Fruit fly (Drosophila melanogaster) whole organism, embryonic: ENCODE measurements around the gene CG16852.

ENCODE experiments used
- C15 ChIP-seq: fragments of 200-800 bp; sonication (Bioruptor generic); IDR thresholded peaks from 3 replicates; pipeline ENCODE4 v1.3.6; 2022; ENCODE audit warnings: missing biosample characterization, missing genetic modification characterization
- CG11456 ChIP-seq: fragments of 200-800 bp; sonication (Bioruptor generic); IDR thresholded peaks from 3 replicates; pipeline ENCODE4 v1.3.6; 2022; ENCODE audit warnings: missing biosample characterization, missing genetic modification characterization
- CG12071 ChIP-seq: fragments of 200-800 bp; sonication (Bioruptor generic); optimal IDR thresholded peaks from 3 replicates; lab custom pipeline; 2018; ENCODE audit warnings: missing biosample characterization, mild to moderate bottlenecking, missing genetic modification characterization
- CG12391 ChIP-seq: fragments of 200-800 bp; sonication (Bioruptor generic); optimal IDR thresholded peaks from 3 replicates; lab custom pipeline; 2018; ENCODE audit warnings: missing biosample characterization, mild to moderate bottlenecking, missing genetic modification characterization, moderate library complexity
- CG12769 ChIP-seq: fragments of 200-800 bp; sonication (Bioruptor generic); optimal IDR thresholded peaks from 2 replicates; lab custom pipeline; 2019; ENCODE audit warnings: missing biosample characterization, mild to moderate bottlenecking, missing genetic modification characterization, moderate library complexity
- CG13775 ChIP-seq: fragments of 200-800 bp; sonication (Bioruptor generic); optimal IDR thresholded peaks from 3 replicates; lab custom pipeline; 2017; ENCODE audit warnings: missing biosample characterization, mild to moderate bottlenecking, missing genetic modification characterization
- CG1603 ChIP-seq: fragments of 200-800 bp; sonication (Bioruptor generic); optimal IDR thresholded peaks from 2 replicates; lab custom pipeline; 2019; ENCODE audit warnings: missing biosample characterization, mild to moderate bottlenecking, missing genetic modification characterization, moderate library complexity
- CG18262 ChIP-seq: fragments of 200-800 bp; optimal IDR thresholded peaks from 3 replicates; lab custom pipeline; 2019; ENCODE audit warnings: missing biosample characterization, mild to moderate bottlenecking, missing genetic modification characterization, moderate library complexity
- CG18764 ChIP-seq: fragments of 200-800 bp; sonication (Bioruptor generic); optimal IDR thresholded peaks from 3 replicates; lab custom pipeline; 2016; ENCODE audit warnings: missing biosample characterization, missing genetic modification characterization
- CG2678 ChIP-seq: fragments of 200-800 bp; sonication (Bioruptor generic); optimal IDR thresholded peaks from 3 replicates; lab custom pipeline; 2019; ENCODE audit warnings: missing biosample characterization, mild to moderate bottlenecking, missing genetic modification characterization, moderate library complexity
- CG31441 ChIP-seq: fragments of 200-800 bp; sonication (Bioruptor generic); IDR thresholded peaks from 2 replicates; pipeline ENCODE4 v1.3.6; 2022; ENCODE audit warnings: missing biosample characterization, missing genetic modification characterization
- CG8290 ChIP-seq, 3 experiments: fragments of 200-800 bp; sonication (Bioruptor generic); optimal IDR thresholded peaks; 2 replicates each; lab custom pipeline; 2016 to 2019; ENCODE audit warnings: missing biosample characterization in 3 of 3, missing genetic modification characterization in 3 of 3, mild to moderate bottlenecking in 2 of 3, moderate library complexity in 1 of 3
- Drgx ChIP-seq: fragments of 200-800 bp; sonication (Bioruptor generic); IDR thresholded peaks from 2 replicates; pipeline ENCODE4 v1.3.6; 2022; ENCODE audit warnings: missing biosample characterization, missing genetic modification characterization
- E2f1 ChIP-seq: fragments of 200-800 bp; sonication (Bioruptor generic); IDR thresholded peaks from 2 replicates; pipeline ENCODE4 v1.3.6; 2022; ENCODE audit warnings: missing biosample characterization, missing genetic modification characterization
- Fer3 ChIP-seq: fragments of 200-800 bp; sonication (Bioruptor generic); optimal IDR thresholded peaks from 2 replicates; lab custom pipeline; 2018; ENCODE audit warnings: missing biosample characterization, mild to moderate bottlenecking, missing genetic modification characterization, moderate library complexity
- Gug ChIP-seq: fragments of 200-800 bp; sonication (Bioruptor generic); IDR thresholded peaks from 4 replicates; pipeline ENCODE4 v1.3.6; 2022; ENCODE audit warnings: missing biosample characterization, missing genetic modification characterization
- H15 ChIP-seq: fragments of 200-800 bp; sonication (Bioruptor generic); IDR thresholded peaks from 3 replicates; pipeline ENCODE4 v1.3.6; 2022; ENCODE audit warnings: missing biosample characterization, missing genetic modification characterization
- HLHmδ ChIP-seq: fragments of 200-800 bp; sonication (Bioruptor generic); optimal IDR thresholded peaks from 2 replicates; lab custom pipeline; 2018; ENCODE audit warnings: missing biosample characterization, mild to moderate bottlenecking, missing genetic modification characterization, moderate library complexity
- Hr51 ChIP-seq, 2 experiments: fragments of 200-800 bp; sonication (Bioruptor generic); optimal IDR thresholded peaks; 2 replicates in 1 of 2; 3 replicates in 1 of 2; lab custom pipeline; 2016 to 2018; ENCODE audit warnings: missing biosample characterization in 2 of 2, missing genetic modification characterization in 2 of 2, mild to moderate bottlenecking in 1 of 2, moderate library complexity in 1 of 2
- Max ChIP-seq: fragments of 200-800 bp; sonication (Bioruptor generic); optimal IDR thresholded peaks from 2 replicates; lab custom pipeline; 2016; ENCODE audit warnings: missing biosample characterization, mild to moderate bottlenecking, missing genetic modification characterization
- NFAT ChIP-seq: fragments of 200-800 bp; sonication (Bioruptor generic); IDR thresholded peaks from 2 replicates; pipeline ENCODE4 v1.3.6; 2022; ENCODE audit warnings: missing biosample characterization, missing genetic modification characterization
- NK7.1 ChIP-seq: fragments of 200-800 bp; sonication (Bioruptor generic); optimal IDR thresholded peaks from 3 replicates; lab custom pipeline; 2016; ENCODE audit warnings: missing biosample characterization, missing genetic modification characterization
- Ptx1 ChIP-seq: fragments of 200-800 bp; sonication (Bioruptor generic); IDR thresholded peaks from 2 replicates; pipeline ENCODE4 v1.3.6; 2022; ENCODE audit warnings: missing biosample characterization, missing genetic modification characterization
- Sox102F ChIP-seq: fragments of 200-800 bp; sonication (Bioruptor generic); optimal IDR thresholded peaks from 2 replicates; lab custom pipeline; 2018; ENCODE audit warnings: missing biosample characterization, mild to moderate bottlenecking, missing genetic modification characterization, moderate library complexity
- Xbp1 ChIP-seq: fragments of 200-800 bp; sonication (Bioruptor generic); optimal IDR thresholded peaks from 3 replicates; lab custom pipeline; 2016; ENCODE audit warnings: missing biosample characterization, mild to moderate bottlenecking, missing genetic modification characterization
- Xrp1 ChIP-seq: fragments of 200-800 bp; sonication (Bioruptor generic); IDR thresholded peaks from 2 replicates; pipeline ENCODE4 v1.3.6; 2022; ENCODE audit warnings: missing biosample characterization, missing genetic modification characterization
- aop ChIP-seq: fragments of 200-800 bp; sonication (Bioruptor generic); IDR thresholded peaks from 2 replicates; pipeline ENCODE4 v1.3.6; 2022; ENCODE audit warnings: missing biosample characterization, missing genetic modification characterization
- ase ChIP-seq: fragments of 200-800 bp; sonication (Bioruptor generic); IDR thresholded peaks from 3 replicates; pipeline ENCODE4 v1.3.6; 2022; ENCODE audit warnings: missing biosample characterization, missing genetic modification characterization
- crol ChIP-seq: fragments of 200-800 bp; sonication (Bioruptor generic); IDR thresholded peaks from 2 replicates; pipeline ENCODE4 v1.3.6; 2022; ENCODE audit warnings: missing biosample characterization, missing genetic modification characterization
- dan ChIP-seq: fragments of 200-800 bp; sonication (Bioruptor generic); IDR thresholded peaks from 2 replicates; pipeline ENCODE4 v1.3.6; 2022; ENCODE audit warnings: missing biosample characterization, missing genetic modification characterization
- disco-r ChIP-seq: fragments of 200-800 bp; sonication (Bioruptor generic); optimal IDR thresholded peaks from 2 replicates; lab custom pipeline; 2016; ENCODE audit warnings: missing biosample characterization, missing genetic modification characterization
- fd96Cb ChIP-seq: fragments of 200-800 bp; sonication (Bioruptor generic); optimal IDR thresholded peaks from 2 replicates; lab custom pipeline; 2018; ENCODE audit warnings: missing biosample characterization, mild to moderate bottlenecking, missing genetic modification characterization, moderate library complexity
- fu2 ChIP-seq: fragments of 200-800 bp; sonication (Bioruptor generic); optimal IDR thresholded peaks from 2 replicates; lab custom pipeline; 2016; ENCODE audit warnings: missing biosample characterization, missing genetic modification characterization
- gcm2 ChIP-seq: fragments of 200-800 bp; sonication (Bioruptor generic); optimal IDR thresholded peaks from 2 replicates; lab custom pipeline; 2016; ENCODE audit warnings: missing biosample characterization, missing genetic modification characterization
- gsb-n ChIP-seq: fragments of 200-800 bp; sonication (Bioruptor generic); optimal IDR thresholded peaks from 3 replicates; lab custom pipeline; 2018; ENCODE audit warnings: missing biosample characterization, mild to moderate bottlenecking, missing genetic modification characterization
- hb ChIP-seq: fragments of 200-800 bp; sonication (Bioruptor generic); IDR thresholded peaks from 3 replicates; pipeline ENCODE4 v1.3.6; 2022; ENCODE audit warnings: missing biosample characterization, missing genetic modification characterization; ENCODE audit not compliant: partially characterized antibody
- jigr1 ChIP-seq: fragments of 200-800 bp; sonication (Bioruptor generic); IDR thresholded peaks from 3 replicates; pipeline ENCODE4 v1.3.6; 2022; ENCODE audit warnings: missing biosample characterization, missing genetic modification characterization
- maf-S ChIP-seq: fragments of 200-800 bp; sonication (Bioruptor generic); optimal IDR thresholded peaks from 2 replicates; lab custom pipeline; 2016; ENCODE audit warnings: missing biosample characterization, missing genetic modification characterization
- mam ChIP-seq: fragments of 200-800 bp; sonication (Bioruptor generic); optimal IDR thresholded peaks from 3 replicates; lab custom pipeline; 2016; ENCODE audit warnings: missing biosample characterization, missing genetic modification characterization
- nau ChIP-seq: fragments of 200-800 bp; sonication (Bioruptor generic); optimal IDR thresholded peaks from 3 replicates; lab custom pipeline; 2017; ENCODE audit warnings: missing biosample characterization, mild to moderate bottlenecking, missing genetic modification characterization, missing genetic modification reagents
- oc ChIP-seq: fragments of 200-800 bp; sonication (Bioruptor generic); optimal IDR thresholded peaks from 2 replicates; lab custom pipeline; 2018; ENCODE audit warnings: missing biosample characterization, mild to moderate bottlenecking, missing genetic modification characterization, moderate library complexity
- onecut ChIP-seq: fragments of 200-800 bp; sonication (Bioruptor generic); IDR thresholded peaks from 2 replicates; pipeline ENCODE4 v1.3.6; 2022; ENCODE audit warnings: missing biosample characterization, missing genetic modification characterization
- otp ChIP-seq: fragments of 200-800 bp; sonication (Bioruptor generic); IDR thresholded peaks from 3 replicates; pipeline ENCODE4, ENCODE4 v1.3.6; 2022; ENCODE audit warnings: missing biosample characterization, missing genetic modification characterization
- sc ChIP-seq, 3 experiments: fragments of >200 bp in 2 of 3; fragments of 200-800 bp in 1 of 3; sonication (Bioruptor generic) in 1 of 3; optimal IDR thresholded peaks; 2 replicates in 2 of 3; 3 replicates in 1 of 3; lab custom pipeline; 2017; ENCODE audit warnings: mild to moderate bottlenecking in 1 of 3, missing biosample characterization in 1 of 3, missing genetic modification characterization in 1 of 3, missing genetic modification reagents in 1 of 3
- schlank ChIP-seq: fragments of 200-800 bp; sonication (Bioruptor generic); optimal IDR thresholded peaks from 2 replicates; lab custom pipeline; 2018; ENCODE audit warnings: missing biosample characterization, mild to moderate bottlenecking, missing genetic modification characterization
- sisA ChIP-seq: fragments of 200-800 bp; sonication (Bioruptor generic); IDR thresholded peaks from 2 replicates; pipeline ENCODE4 v1.3.6; 2022; ENCODE audit warnings: missing biosample characterization, missing genetic modification characterization
- sqz ChIP-seq: fragments of 200-800 bp; sonication (Bioruptor generic); optimal IDR thresholded peaks from 3 replicates; lab custom pipeline; 2018; ENCODE audit warnings: missing biosample characterization, mild to moderate bottlenecking, missing genetic modification characterization

CG16852 gene

dm6 chr2L:13570982-13571426 is 30.5 kb downstream of the CG16852 start (continued):
- TF ChIP-seq sqz (GFP tag; lab: Kevin White, UChicago) (peak; percentile 21), CG1603 (tag; lab: Kevin White, UChicago) (no peak), Hr51 (GFP tag; optimal IDR thresholded peaks at IDR 0.05; lab: Kevin White, UChicago) (peak in 1 of 2 experiments; percentile 61), sc (optimal IDR thresholded peaks at IDR 0.05; lab: Kevin White, UChicago) (no peak), sc (GFP tag; optimal IDR thresholded peaks at IDR 0.05; lab: Kevin White, UChicago) (peak; percentile 5), gsb-n (tag; lab: Kevin White, UChicago) (peak; percentile 10), CG13775 (GFP tag; lab: Kevin White, UChicago) (peak; percentile 14), sisA (GFP tag; lab: Robert Waterston, UW) (0 out of 2 replicates have a peak, but pooled peaks have one; percentile 18), nau (GFP tag; lab: Kevin White, UChicago) (peak; percentile 45), Ptx1 (0 out of 2 replicates have a peak, but pooled peaks have one; percentile 7)

dm6 chr2L:13571791-13572451 is 31.4 kb downstream of the CG16852 start:
- TF ChIP-seq Xrp1 (GFP tag; lab: Robert Waterston, UW) (peak; percentile 14; the same call in 1 of the 2 replicates), maf-S (no peak), CG11456 (GFP tag; lab: Robert Waterston, UW) (no peak; the same call in 2 of the 3 replicates), otp (GFP tag; lab: Robert Waterston, UW) (0 out of 3 replicates have a peak, but pooled peaks have one; percentile 7), Gug (GFP tag; lab: Robert Waterston, UW) (no peak), onecut (GFP tag; lab: Robert Waterston, UW) (no peak), gcm2 (GFP tag; lab: Kevin White, UChicago) (no peak), ase (GFP tag; lab: Robert Waterston, UW) (no peak), CG8290 (GFP tag; optimal IDR thresholded peaks at IDR 0.05; lab: Kevin White, UChicago) (no peak), CG8290 (tag; optimal IDR thresholded peaks at IDR 0.05; lab: Kevin White, UChicago) (no peak), NK7.1 (GFP tag; lab: Kevin White, UChicago) (no peak), CG1603 (tag; lab: Kevin White, UChicago) (no peak), Xbp1 (GFP tag; lab: Kevin White, UChicago) (peak; percentile 12), CG2678 (tag; lab: Kevin White, UChicago) (peak; percentile 74), dan (GFP tag; lab: Robert Waterston, UW) (no peak), crol (GFP tag; lab: Robert Waterston, UW) (peak; percentile 86), CG31441 (peak; percentile 72), Drgx (GFP tag; lab: Robert Waterston, UW) (peak; percentile 54; the same call in 1 of the 2 replicates), fd96Cb (tag; lab: Kevin White, UChicago) (peak; percentile 23), disco-r (GFP tag; lab: Kevin White, UChicago) (no peak), Max (no peak), E2f1 (GFP tag; lab: Robert Waterston, UW) (peak; percentile 19; the same call in 1 of the 2 replicates), oc (no peak), CG12391 (peak; percentile 26), gsb-n (tag; lab: Kevin White, UChicago) (no peak), fu2 (GFP tag; lab: Kevin White, UChicago) (no peak), jigr1 (GFP tag; lab: Robert Waterston, UW) (no peak), H15 (GFP tag; lab: Robert Waterston, UW) (no peak), C15 (GFP tag; lab: Robert Waterston, UW) (no peak), NFAT (no peak), aop (GFP tag; lab: Robert Waterston, UW) (no peak), CG18764 (GFP tag; lab: Kevin White, UChicago) (no peak), CG12769 (tag; lab: Kevin White, UChicago) (no peak), Fer3 (tag; lab: Kevin White, UChicago) (peak; percentile 5), HLHmδ (GFP tag; lab: Kevin White, UChicago) (no peak), CG12071 (GFP tag; lab: Kevin White, UChicago) (no peak), schlank (tag; lab: Kevin White, UChicago) (no peak), CG18262 (tag; lab: Kevin White, UChicago) (peak; percentile 46), mam (GFP tag; lab: Kevin White, UChicago) (no peak), Sox102F (peak; percentile 29), hb (GFP tag; lab: Robert Waterston, UW) (no peak)
